Worm (Caenorhabditis elegans) whole organism, L4 larva: ENCODE measurements around the gene str-6.
A peak's percentile ranks its signal among the peaks of the same experiment; 100 is the strongest.

ENCODE experiments used
- D1046.2 ChIP-seq: fragments of 200-800 bp; sonication (Bioruptor generic); IDR thresholded peaks from 2 replicates; pipeline ENCODE4 v1.3.6; 2022; ENCODE audit warnings: missing genetic modification characterization, missing compliant biosample characterization
- F10B5.3 ChIP-seq: sonication (generic microtip); optimal IDR thresholded peaks from 2 replicates; lab custom pipeline; 2016; ENCODE audit warnings: mild to moderate bottlenecking, missing genetic modification characterization, missing compliant biosample characterization
- F26F4.8 ChIP-seq: fragments of 200-800 bp; sonication (Bioruptor generic); conservative IDR thresholded peaks from 2 replicates; pipeline ENCODE4 v1.3.6; 2022; ENCODE audit warnings: missing genetic modification characterization, missing compliant biosample characterization
- F37D6.2 ChIP-seq: sonication (generic microtip); optimal IDR thresholded peaks from 2 replicates; lab custom pipeline; 2016; ENCODE audit warnings: mild to moderate bottlenecking, missing genetic modification characterization, missing compliant biosample characterization
- F44E2.7 ChIP-seq: fragments of 200-800 bp; sonication (Bioruptor generic); IDR thresholded peaks from 2 replicates; pipeline ENCODE4 v2.1.2; 2022; ENCODE audit warnings: missing genetic modification characterization, missing compliant biosample characterization
- F49E8.2 ChIP-seq: sonication (generic microtip); optimal IDR thresholded peaks from 2 replicates; lab custom pipeline; 2016; ENCODE audit warnings: missing compliant biosample characterization, mild to moderate bottlenecking, missing genetic modification characterization, borderline replicate concordance
- ZK337.2 ChIP-seq: fragments of 200-800 bp; sonication (Bioruptor generic); IDR thresholded peaks from 2 replicates; pipeline ENCODE4 v1.3.6; 2022; ENCODE audit warnings: missing genetic modification reagents, missing genetic modification characterization, missing compliant biosample characterization
- aha-1 ChIP-seq: fragments of 150-350 bp; peaks from one replicate; lab custom pipeline; 2014; ENCODE audit warnings: missing biosample characterization, missing genetic modification characterization
- attf-4 ChIP-seq: sonication (generic microtip); optimal IDR thresholded peaks from 3 replicates; lab custom pipeline; 2017; ENCODE audit warnings: missing biosample characterization, missing genetic modification characterization
- ceh-62 ChIP-seq: sonication (generic microtip); optimal IDR thresholded peaks from 2 replicates; lab custom pipeline; 2017; ENCODE audit warnings: missing biosample characterization, missing genetic modification characterization
- ceh-82 ChIP-seq: sonication (generic microtip); optimal IDR thresholded peaks from 2 replicates; lab custom pipeline; 2017; ENCODE audit warnings: missing biosample characterization, missing genetic modification characterization
- cey-2 ChIP-seq: sonication (generic microtip); optimal IDR thresholded peaks from 3 replicates; lab custom pipeline; 2017; ENCODE audit warnings: missing genetic modification characterization, mild to moderate bottlenecking, missing compliant biosample characterization, antibody characterized with exemption, borderline replicate concordance; ENCODE audit not compliant: insufficient read depth
- daf-16 ChIP-seq, 3 experiments: sonication (generic microtip); optimal IDR thresholded peaks; 2 replicates each; lab custom pipeline; 2016 to 2017; ENCODE audit warnings: missing genetic modification characterization in 3 of 3, missing genetic modification reagents in 3 of 3, mild to moderate bottlenecking in 2 of 3, missing compliant biosample characterization in 2 of 3, missing biosample characterization in 1 of 3, moderate library complexity in 1 of 3
- daf-8 ChIP-seq: fragments of 200-800 bp; sonication (Bioruptor generic); IDR thresholded peaks from 2 replicates; pipeline ENCODE4 v1.3.6; 2022; ENCODE audit warnings: missing genetic modification characterization, missing compliant biosample characterization
- dmd-8 ChIP-seq: fragments of 200-800 bp; sonication (Bioruptor generic); IDR thresholded peaks from 2 replicates; pipeline ENCODE4 v1.3.6; 2022; ENCODE audit warnings: missing genetic modification characterization, missing compliant biosample characterization
- dpl-1 ChIP-seq: fragments of 150-350 bp; optimal IDR thresholded peaks from 2 replicates; lab custom pipeline; 2014; ENCODE audit warnings: missing biosample characterization, missing genetic modification reagents, missing genetic modification characterization
- duxl-1 ChIP-seq: sonication (generic microtip); optimal IDR thresholded peaks from 2 replicates; lab custom pipeline; 2016; ENCODE audit warnings: mild to moderate bottlenecking, missing genetic modification characterization, moderate library complexity, missing compliant biosample characterization; ENCODE audit not compliant: poor library complexity
- dve-1 ChIP-seq: sonication (generic microtip); optimal IDR thresholded peaks from 2 replicates; lab custom pipeline; 2017; ENCODE audit warnings: antibody characterized with exemption, mild to moderate bottlenecking, missing genetic modification characterization, missing compliant biosample characterization; ENCODE audit not compliant: insufficient read depth
- fos-1 ChIP-seq: fragments of 150-350 bp; optimal IDR thresholded peaks from 2 replicates; lab custom pipeline; 2014; ENCODE audit warnings: missing biosample characterization, missing genetic modification characterization
- gei-8 ChIP-seq: fragments of 200-800 bp; sonication (Bioruptor generic); optimal IDR thresholded peaks from 2 replicates; lab custom pipeline; 2018; ENCODE audit warnings: mild to moderate bottlenecking, missing genetic modification characterization, missing compliant biosample characterization
- hlh-30 ChIP-seq: sonication (generic microtip); optimal IDR thresholded peaks from 2 replicates; lab custom pipeline; 2017; ENCODE audit warnings: antibody characterized with exemption, mild to moderate bottlenecking, missing genetic modification characterization, missing compliant biosample characterization; ENCODE audit not compliant: insufficient read depth
- hmg-1.1 ChIP-seq: fragments of 200-800 bp; sonication (Bioruptor generic); IDR thresholded peaks from 2 replicates; pipeline ENCODE4 v1.3.6; 2022; ENCODE audit warnings: missing genetic modification reagents, missing genetic modification characterization, missing compliant biosample characterization
- lin-15B ChIP-seq: fragments of 150-350 bp; sonication (generic microtip); optimal IDR thresholded peaks from 3 replicates; lab custom pipeline; 2014; ENCODE audit warnings: missing biosample characterization, missing genetic modification characterization
- lin-39 ChIP-seq: fragments of 150-350 bp; optimal IDR thresholded peaks from 2 replicates; lab custom pipeline; 2014; ENCODE audit warnings: missing biosample characterization, missing genetic modification reagents, missing genetic modification characterization
- lsy-2 ChIP-seq, 2 experiments: fragments of 150-350 bp in 1 of 2; sonication (generic microtip) in 1 of 2; optimal IDR thresholded peaks; 2 replicates each; lab custom pipeline; 2014 to 2017; ENCODE audit warnings: missing biosample characterization in 2 of 2, missing genetic modification characterization in 2 of 2
- madf-5 ChIP-seq, 2 experiments: fragments of 200-800 bp; sonication (Bioruptor generic); IDR thresholded peaks; 2 replicates each; pipeline ENCODE4 v1.3.6; 2022; ENCODE audit warnings: missing compliant biosample characterization in 2 of 2, missing genetic modification characterization in 2 of 2
- madf-9 ChIP-seq: fragments of 200-800 bp; sonication (Bioruptor generic); conservative IDR thresholded peaks from 2 replicates; pipeline ENCODE4 v1.3.6; 2022; ENCODE audit warnings: missing genetic modification reagents, missing genetic modification characterization, missing compliant biosample characterization
- mes-2 ChIP-seq: sonication (generic microtip); optimal IDR thresholded peaks from 2 replicates; lab custom pipeline; 2016; ENCODE audit warnings: missing genotype, mild to moderate bottlenecking, missing genetic modification characterization, missing compliant biosample characterization; ENCODE audit not compliant: poor library complexity, severe bottlenecking
- mxl-3 ChIP-seq: fragments of 200-800 bp; sonication (Bioruptor generic); optimal IDR thresholded peaks from 2 replicates; lab custom pipeline; 2018; ENCODE audit warnings: mild to moderate bottlenecking, missing genetic modification characterization, missing compliant biosample characterization
- nhr-10 ChIP-seq: fragments of 150-350 bp; optimal IDR thresholded peaks from 2 replicates; lab custom pipeline; 2014; ENCODE audit warnings: missing biosample characterization, missing genetic modification characterization
- nhr-11 ChIP-seq: fragments of 150-350 bp; optimal IDR thresholded peaks from 2 replicates; lab custom pipeline; 2014; ENCODE audit warnings: missing biosample characterization, missing genetic modification characterization
- nhr-28 ChIP-seq: fragments of 150-350 bp; optimal IDR thresholded peaks from 2 replicates; lab custom pipeline; 2014; ENCODE audit warnings: missing biosample characterization, missing genetic modification characterization
- nhr-41 ChIP-seq: fragments of 200-800 bp; sonication (Bioruptor generic); IDR thresholded peaks from 2 replicates; pipeline ENCODE4 v1.3.6; 2022; ENCODE audit warnings: missing genetic modification reagents, missing genetic modification characterization, missing compliant biosample characterization
- nhr-77 ChIP-seq: fragments of 150-350 bp; optimal IDR thresholded peaks from 2 replicates; lab custom pipeline; 2014; ENCODE audit warnings: missing biosample characterization, missing genetic modification characterization
- pha-4 ChIP-seq, 2 experiments: fragments of 150-350 bp in 1 of 2; fragments of 200-800 bp in 1 of 2; sonication (Bioruptor generic) in 1 of 2; IDR thresholded peaks in 1 of 2; optimal IDR thresholded peaks in 1 of 2; 2 replicates each; pipeline versions ENCODE4 v1.3.6 to Lab custom; 2014 to 2022; ENCODE audit warnings: missing genetic modification characterization in 2 of 2, missing genetic modification reagents in 2 of 2, missing biosample characterization in 1 of 2, missing compliant biosample characterization in 1 of 2
- php-3 ChIP-seq: fragments of 200-800 bp; sonication (Bioruptor generic); IDR thresholded peaks from 2 replicates; pipeline ENCODE4 v1.3.6; 2022; ENCODE audit warnings: missing genetic modification reagents, missing genetic modification characterization, missing compliant biosample characterization
- pqm-1 ChIP-seq: sonication (generic microtip); optimal IDR thresholded peaks from 2 replicates; lab custom pipeline; 2017; ENCODE audit warnings: missing biosample characterization, missing genetic modification characterization
- rbr-2 ChIP-seq: sonication (generic microtip); optimal IDR thresholded peaks from 2 replicates; lab custom pipeline; 2016; ENCODE audit warnings: missing genotype, missing genetic modification characterization, missing compliant biosample characterization
- saeg-2 ChIP-seq: fragments of 200-800 bp; sonication (Bioruptor generic); IDR thresholded peaks from 2 replicates; pipeline ENCODE4 v1.3.6; 2022; ENCODE audit warnings: missing genetic modification reagents, missing genetic modification characterization, missing compliant biosample characterization
- sdz-12 ChIP-seq: fragments of 200-800 bp; sonication (Bioruptor generic); optimal IDR thresholded peaks from 2 replicates; lab custom pipeline; 2018; ENCODE audit warnings: mild to moderate bottlenecking, missing genetic modification characterization, missing compliant biosample characterization
- set-16 ChIP-seq: fragments of 200-800 bp; sonication (Bioruptor generic); IDR thresholded peaks from 2 replicates; pipeline ENCODE4 v1.3.6; 2022; ENCODE audit warnings: missing genetic modification reagents, missing genetic modification characterization, missing compliant biosample characterization
- snpc-4 ChIP-seq: fragments of 150-350 bp; optimal IDR thresholded peaks from 2 replicates; lab custom pipeline; 2014; ENCODE audit warnings: missing biosample characterization, missing genetic modification characterization
- spr-1 ChIP-seq: sonication (generic microtip); optimal IDR thresholded peaks from 2 replicates; lab custom pipeline; 2016; ENCODE audit warnings: mild to moderate bottlenecking, missing genetic modification characterization, missing compliant biosample characterization
- spr-3 ChIP-seq: fragments of 200-800 bp; sonication (Bioruptor generic); optimal IDR thresholded peaks from 2 replicates; lab custom pipeline; 2018; ENCODE audit warnings: mild to moderate bottlenecking, missing genetic modification characterization, missing compliant biosample characterization
- unc-130 ChIP-seq: sonication (generic microtip); optimal IDR thresholded peaks from 2 replicates; lab custom pipeline; 2016; ENCODE audit warnings: missing genetic modification reagents, missing genetic modification characterization, missing compliant biosample characterization
- zfp-2 ChIP-seq: sonication (generic microtip); optimal IDR thresholded peaks from 2 replicates; lab custom pipeline; 2016; ENCODE audit warnings: mild to moderate bottlenecking, missing genetic modification characterization, missing compliant biosample characterization
- zfp-3 ChIP-seq: fragments of 200-800 bp; sonication (Bioruptor generic); conservative IDR thresholded peaks from 2 replicates; pipeline ENCODE4 v1.3.6; 2022; ENCODE audit warnings: missing genetic modification reagents, missing genetic modification characterization, missing compliant biosample characterization
- zip-2 ChIP-seq: fragments of 150-350 bp; optimal IDR thresholded peaks from 2 replicates; lab custom pipeline; 2014; ENCODE audit warnings: missing biosample characterization, missing genetic modification characterization
- ztf-11 ChIP-seq: fragments of 150-350 bp; optimal IDR thresholded peaks from 2 replicates; lab custom pipeline; 2014; ENCODE audit warnings: missing biosample characterization, missing genetic modification characterization
- ztf-7 ChIP-seq: fragments of 150-350 bp; optimal IDR thresholded peaks from 2 replicates; lab custom pipeline; 2014; ENCODE audit warnings: missing biosample characterization, missing genetic modification characterization

str-6 gene

ce11 chrV:15766122-15766594 is 16.1 kb upstream of the str-6 start, which contains the start of the genes haf-3 and F57A10.2:
Gene haf-3 (minus strand): TSS chrV:15766172.
Gene F57A10.2 (plus strand): TSS chrV:15766575.
- TF ChIP-seq zip-2, result peak; percentile 76
- peak; percentile 92 for TF ChIP-seq duxl-1 (tag; lab: Kevin White, UChicago)
- TF ChIP-seq madf-9 (GFP tag; lab: Robert Waterston, UW), result peak; percentile 56; the same call in 1 of the 2 replicates
- no peak for TF ChIP-seq lin-39
- peak; percentile 93 for TF ChIP-seq mes-2 (tag; lab: Kevin White, UChicago)
- peak; percentile 81 for TF ChIP-seq ztf-7 (tag; lab: Kevin White, UChicago)
- TF ChIP-seq ZK337.2 (GFP tag; lab: Robert Waterston, UW), result no peak
- TF ChIP-seq ceh-62, result no peak
- TF ChIP-seq snpc-4, result peak; percentile 34
- no peak for TF ChIP-seq F44E2.7
- no peak for TF ChIP-seq madf-5 (GFP tag; IDR thresholded peaks at IDR 0.05; lab: Robert Waterston, UW)
- TF ChIP-seq zfp-2 (tag; lab: Kevin White, UChicago), result peak; percentile 10
- TF ChIP-seq rbr-2, result peak; percentile 88
- TF ChIP-seq unc-130 (GFP tag; lab: Kevin White, UChicago), result no peak
- peak; percentile 73 for TF ChIP-seq pha-4 (GFP tag; IDR thresholded peaks at IDR 0.05; lab: Robert Waterston, UW)
- TF ChIP-seq pha-4 (tag; optimal IDR thresholded peaks at IDR 0.05; lab: Kevin White, UChicago), result peak; percentile 46
- no peak for TF ChIP-seq nhr-10 (tag; lab: Kevin White, UChicago)
- TF ChIP-seq nhr-77 (tag; lab: Kevin White, UChicago), result peak; percentile 90
- peak; percentile 79 for TF ChIP-seq nhr-11
- TF ChIP-seq fos-1 (tag; lab: Kevin White, UChicago), result no peak
- TF ChIP-seq lin-15B (tag; lab: Kevin White, UChicago), result peak; percentile 68
- peak; percentile 79 for TF ChIP-seq hmg-1.1 (GFP tag; lab: Robert Waterston, UW)
- peak; percentile 68; the same call in 1 of the 2 replicates for TF ChIP-seq php-3 (GFP tag; lab: Robert Waterston, UW)
- TF ChIP-seq spr-3 (GFP tag; lab: Kevin White, UChicago), result peak; percentile 73
- TF ChIP-seq pqm-1 (tag; lab: Kevin White, UChicago), result no peak
- no peak for TF ChIP-seq dmd-8 (GFP tag; lab: Robert Waterston, UW)
- TF ChIP-seq D1046.2 (GFP tag; lab: Robert Waterston, UW), result 0 out of 2 replicates have a peak, but pooled peaks have one; percentile 36
- TF ChIP-seq daf-16 (GFP tag; optimal IDR thresholded peaks at IDR 0.05; lab: Kevin White, UChicago), result peak in 1 of 2 experiments; percentile 58
- peak; percentile 42 for TF ChIP-seq daf-16 (tag; optimal IDR thresholded peaks at IDR 0.05; lab: Kevin White, UChicago)
- TF ChIP-seq aha-1 (tag; lab: Kevin White, UChicago), result peak; percentile 76
- TF ChIP-seq dpl-1 (GFP tag; lab: Kevin White, UChicago), result peak; percentile 99
- TF ChIP-seq ceh-82, result no peak
- peak; percentile 63; the same call in 1 of the 2 replicates for TF ChIP-seq zfp-3 (GFP tag; lab: Robert Waterston, UW)
- TF ChIP-seq saeg-2 (GFP tag; lab: Robert Waterston, UW), result no peak
- no peak for TF ChIP-seq set-16 (GFP tag; lab: Robert Waterston, UW)
- TF ChIP-seq mxl-3 (GFP tag; lab: Kevin White, UChicago), result no peak
- peak; percentile 71 for TF ChIP-seq F10B5.3 (tag; lab: Kevin White, UChicago)
- peak in 1 of 2 experiments; percentile 95 for TF ChIP-seq lsy-2 (tag; optimal IDR thresholded peaks at IDR 0.05; lab: Kevin White, UChicago)
- peak; percentile 73 for TF ChIP-seq nhr-28
- TF ChIP-seq daf-8 (GFP tag; lab: Robert Waterston, UW), result no peak
- no peak for TF ChIP-seq sdz-12 (GFP tag; lab: Kevin White, UChicago)
- peak; percentile 95 for TF ChIP-seq dve-1
- TF ChIP-seq attf-4 (tag; lab: Kevin White, UChicago), result no peak
- no peak for TF ChIP-seq F26F4.8 (GFP tag; lab: Robert Waterston, UW)
- no peak for TF ChIP-seq cey-2 (tag; lab: Kevin White, UChicago)
- TF ChIP-seq nhr-41 (GFP tag; lab: Robert Waterston, UW), result no peak
- no peak for TF ChIP-seq ztf-11 (tag; lab: Kevin White, UChicago)
- TF ChIP-seq hlh-30 (tag; lab: Kevin White, UChicago), result peak; percentile 78
- TF ChIP-seq gei-8 (GFP tag; lab: Kevin White, UChicago), result no peak
- peak; percentile 77 for TF ChIP-seq F37D6.2 (tag; lab: Kevin White, UChicago)
- TF ChIP-seq spr-1 (tag; lab: Kevin White, UChicago), result peak; percentile 78
- peak; percentile 80 for TF ChIP-seq F49E8.2 (tag; lab: Kevin White, UChicago)
